Worm (Caenorhabditis elegans) whole organism, L1 larva: ENCODE measurements around the gene C32D5.10.

Experiments used
- aha-1 ChIP-seq: fragments of 150-350 bp; optimal IDR thresholded peaks from 2 replicates; lab custom pipeline; 2014; ENCODE audit warnings: missing biosample characterization, missing genetic modification characterization
- blmp-1 ChIP-seq: fragments of 150-350 bp; optimal IDR thresholded peaks from 2 replicates; lab custom pipeline; 2014; ENCODE audit warnings: missing biosample characterization, missing genetic modification characterization
- egl-27 ChIP-seq, 2 experiments: fragments of 150-350 bp in 1 of 2; sonication (generic microtip); optimal IDR thresholded peaks; 3 replicates each; lab custom pipeline; 2017 to 2018; ENCODE audit warnings: missing biosample characterization in 2 of 2, missing genetic modification characterization in 2 of 2, missing genetic modification reagents in 2 of 2
- ets-5 ChIP-seq: fragments of 200-800 bp; sonication (Bioruptor generic); IDR thresholded peaks from 2 replicates; pipeline ENCODE4 v1.3.6; 2022; ENCODE audit warnings: missing genetic modification characterization, missing compliant biosample characterization
- hlh-4 ChIP-seq: sonication (generic microtip); optimal IDR thresholded peaks from 2 replicates; lab custom pipeline; 2016; ENCODE audit warnings: mild to moderate bottlenecking, missing genetic modification characterization, missing compliant biosample characterization
- lin-13 ChIP-seq: fragments of 150-350 bp; optimal IDR thresholded peaks from 2 replicates; lab custom pipeline; 2014; ENCODE audit warnings: missing biosample characterization, missing genetic modification reagents, missing genetic modification characterization
- lin-15B ChIP-seq: fragments of 150-350 bp; sonication (generic microtip); optimal IDR thresholded peaks from 3 replicates; lab custom pipeline; 2014; ENCODE audit warnings: missing biosample characterization, missing genetic modification characterization
- lin-39 ChIP-seq: fragments of 150-350 bp; optimal IDR thresholded peaks from 2 replicates; lab custom pipeline; 2014; ENCODE audit warnings: missing biosample characterization, missing genetic modification reagents, missing genetic modification characterization
- mep-1 ChIP-seq: fragments of 150-350 bp; optimal IDR thresholded peaks from 2 replicates; lab custom pipeline; 2014; ENCODE audit warnings: missing biosample characterization, missing genetic modification characterization
- rnt-1 ChIP-seq: sonication (generic microtip); optimal IDR thresholded peaks from 2 replicates; lab custom pipeline; 2016; ENCODE audit warnings: mild to moderate bottlenecking, missing genetic modification characterization, moderate library complexity, missing compliant biosample characterization
- snpc-4 ChIP-seq: fragments of 150-350 bp; optimal IDR thresholded peaks from 2 replicates; lab custom pipeline; 2014; ENCODE audit warnings: missing biosample characterization, missing genetic modification characterization

ce11 chrII:6360822-6361221, 9.0 kb upstream of the C32D5.10 start, which contains the start of gene K10B2.4:
- TF ChIP-seq ets-5 (GFP tag; lab: Robert Waterston, UW) (no peak), hlh-4 (tag; lab: Kevin White, UChicago) (no peak), blmp-1 (tag; lab: Kevin White, UChicago) (peak; percentile 94), egl-27 (tag; optimal IDR thresholded peaks at IDR 0.05; lab: Kevin White, UChicago) (no peak), lin-15B (peak; percentile 12), rnt-1 (tag; lab: Kevin White, UChicago) (peak; percentile 78), lin-39 (tag; lab: Kevin White, UChicago) (peak; percentile 15), aha-1 (no peak), lin-13 (peak; percentile 65), mep-1 (tag; lab: Kevin White, UChicago) (peak; percentile 65), snpc-4 (tag; lab: Kevin White, UChicago) (peak; percentile 53)
